Fruit fly (Drosophila melanogaster) S2 (cell line): ENCODE data around the gene CG6678.

ENCODE experiments used
- CG8478 ChIP-seq: fragments of >200 bp; optimal IDR thresholded peaks from 2 replicates; lab custom pipeline; 2018
- CTCF ChIP-seq, 2 experiments: fragments of >200 bp; optimal IDR thresholded peaks; 2 replicates each; lab custom pipeline; 2018

DNA sequence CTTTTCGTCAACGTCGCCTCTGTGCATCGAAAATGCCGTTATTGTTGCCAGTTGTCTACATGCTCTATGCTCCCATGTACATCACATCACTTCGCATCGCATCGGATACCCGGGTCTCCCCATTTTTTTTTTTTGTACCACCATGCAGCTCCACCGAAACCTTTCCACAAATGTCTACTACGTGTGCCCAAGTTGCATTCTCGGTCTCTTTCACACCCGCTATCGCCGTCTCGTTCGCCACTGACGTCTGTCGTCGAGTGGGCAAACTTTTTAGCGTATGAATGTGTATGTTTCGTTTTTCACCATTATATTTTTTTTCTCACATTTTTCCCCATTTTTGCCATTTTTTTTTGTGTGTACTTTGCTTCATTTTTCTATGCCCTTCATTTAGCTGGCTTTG, 5.6 kb downstream of the CG6678 start:
- TF ChIP-seq CG8478 (lab: Kevin White, UChicago) (no peak), CTCF (optimal IDR thresholded peaks at IDR 0.05; lab: Kevin White, UChicago) (no peak)
